Worm (Caenorhabditis elegans): ENCODE measurements around the gene W04G3.13.

W04G3.13 gene

DNA sequence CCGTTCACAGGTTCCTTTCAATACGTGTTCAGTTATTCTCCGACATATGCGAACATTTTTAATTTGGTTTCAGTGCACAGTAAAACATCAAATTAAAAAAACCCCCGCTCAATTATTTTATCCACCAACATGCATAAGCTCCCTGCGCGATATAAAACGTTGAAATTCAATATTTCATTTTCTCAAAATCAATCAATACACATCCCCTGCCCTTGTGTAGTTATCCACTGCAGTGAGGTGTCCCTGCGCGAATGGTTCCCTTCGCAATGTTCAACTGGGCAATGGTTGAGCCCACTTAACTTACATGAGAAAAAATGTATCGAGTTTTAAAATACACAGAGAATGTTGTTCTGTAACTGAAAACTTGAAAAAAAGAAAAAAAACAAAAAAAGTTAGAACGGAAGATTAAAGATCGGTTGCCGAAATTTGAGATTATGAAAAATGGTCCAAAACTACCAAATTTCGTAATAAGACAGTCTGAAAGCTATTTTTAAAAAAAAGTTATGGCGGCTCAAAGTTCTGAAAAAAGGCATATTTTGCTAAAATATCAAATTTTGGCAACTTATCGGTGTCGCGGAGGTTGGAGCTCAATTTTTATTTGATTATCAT is 14.5 kb upstream of the W04G3.13 start:
- TF ChIP-seq scrt-1 (GFP tag; IDR thresholded peaks at IDR 0.05) (peak; percentile 71), B0310.2 (tag; optimal IDR thresholded peaks at IDR 0.05) (no peak), hnd-1 (tag; optimal IDR thresholded peaks at IDR 0.05) (no peak), tbx-11 (GFP tag; IDR thresholded peaks at IDR 0.05) (peak; percentile 70), sea-1 (GFP tag; conservative IDR thresholded peaks at IDR 0.05) (peak; percentile 49; the same call in 1 of the 2 replicates), tra-4 (tag; optimal IDR thresholded peaks at IDR 0.05) (peak; percentile 5), pes-1 (GFP tag; IDR thresholded peaks at IDR 0.05) (no peak; the same call in none of the 2 replicates), flt-1 (GFP tag; IDR thresholded peaks at IDR 0.05) (peak; percentile 74), hmbx-1 (tag; optimal IDR thresholded peaks at IDR 0.05) (no peak), ceh-13 (GFP tag; optimal IDR thresholded peaks at IDR 0.05) (peak; percentile 26), ets-7 (tag; optimal IDR thresholded peaks at IDR 0.05) (no peak), tbx-37 (GFP tag; conservative IDR thresholded peaks at IDR 0.05) (peak; percentile 67), ama-1 (optimal IDR thresholded peaks at IDR 0.05) (no peak), aly-1 (tag; optimal IDR thresholded peaks at IDR 0.05) (no peak), ceh-36 (tag; optimal IDR thresholded peaks at IDR 0.05) (no peak), F13C5.2 (tag; optimal IDR thresholded peaks at IDR 0.05) (peak; percentile 98), hmg-4 (GFP tag; optimal IDR thresholded peaks at IDR 0.05) (peak; percentile 95)

- TF ChIP-seq ets-7 (tag; optimal IDR thresholded peaks at IDR 0.05) = no peak
- TF ChIP-seq flt-1 (GFP tag; IDR thresholded peaks at IDR 0.05) = no peak
Measured at ce11 chrX:11088952-11089351, 9.4 kb upstream of the W04G3.13 start, which contains the start of gene W04G3.11. TSS of gene W04G3.11 (plus strand) at chrX:11089195.

- TF ChIP-seq tbx-37 (GFP tag; conservative IDR thresholded peaks at IDR 0.05) (no peak), F13C5.2 (tag; optimal IDR thresholded peaks at IDR 0.05) (no peak), aly-1 (tag; optimal IDR thresholded peaks at IDR 0.05) (no peak), tra-4 (tag; optimal IDR thresholded peaks at IDR 0.05) (no peak), scrt-1 (GFP tag; IDR thresholded peaks at IDR 0.05) (no peak), sea-1 (GFP tag; conservative IDR thresholded peaks at IDR 0.05) (no peak), pes-1 (GFP tag; IDR thresholded peaks at IDR 0.05) (no peak), tbx-11 (GFP tag; IDR thresholded peaks at IDR 0.05) (no peak), hmg-4 (GFP tag; optimal IDR thresholded peaks at IDR 0.05) (no peak), hnd-1 (tag; optimal IDR thresholded peaks at IDR 0.05) (no peak), ets-7 (tag; optimal IDR thresholded peaks at IDR 0.05) (no peak), hmbx-1 (tag; optimal IDR thresholded peaks at IDR 0.05) (no peak), flt-1 (GFP tag; IDR thresholded peaks at IDR 0.05) (no peak), ceh-13 (GFP tag; optimal IDR thresholded peaks at IDR 0.05) (no peak), B0310.2 (tag; optimal IDR thresholded peaks at IDR 0.05) (no peak), ama-1 (optimal IDR thresholded peaks at IDR 0.05) (no peak)
Measured at ce11 chrX:11085162-11085561, 5.6 kb upstream of the W04G3.13 start, which contains the start of gene W04G3.7. TSS of gene W04G3.7 (minus strand) at chrX:11085262.

DNA sequence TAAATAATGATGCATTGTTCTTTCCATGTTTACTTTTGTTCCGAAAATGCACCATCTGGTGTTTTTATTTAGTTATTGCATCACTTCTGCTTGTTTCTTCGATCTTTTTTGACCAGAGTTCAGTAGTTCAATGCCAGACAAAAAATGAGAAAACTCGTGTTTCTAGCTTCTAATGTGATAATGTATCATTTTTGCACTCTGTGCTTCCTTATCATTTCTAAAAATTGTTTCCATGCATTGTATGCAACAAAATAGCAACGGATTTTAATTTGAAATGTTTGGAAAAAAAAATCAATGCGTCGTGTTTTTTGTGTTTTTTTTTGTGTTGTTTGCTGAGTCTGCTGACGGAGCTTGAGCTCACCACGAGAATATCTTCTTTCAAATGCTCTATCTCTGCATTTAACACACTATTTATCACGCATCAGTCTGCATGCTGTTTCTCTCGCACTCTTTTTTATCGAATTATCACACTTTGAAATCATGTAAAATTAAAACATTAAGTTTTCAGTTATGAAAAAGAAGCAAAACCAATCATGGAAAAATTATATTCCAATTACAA is 682 bp upstream of the W04G3.13 start, which contains the start of gene sulp-7:
TSS of gene sulp-7 (plus strand) at position 509 of the 559 bp plus-strand sequence.
- TF ChIP-seq F13C5.2 (tag; optimal IDR thresholded peaks at IDR 0.05) (no peak), tbx-11 (GFP tag; IDR thresholded peaks at IDR 0.05) (no peak), ceh-36 (tag; optimal IDR thresholded peaks at IDR 0.05) (no peak), B0310.2 (tag; optimal IDR thresholded peaks at IDR 0.05) (no peak), ama-1 (optimal IDR thresholded peaks at IDR 0.05) (no peak), hmg-4 (GFP tag; optimal IDR thresholded peaks at IDR 0.05) (no peak), pes-1 (GFP tag; IDR thresholded peaks at IDR 0.05) (no peak), hmbx-1 (tag; optimal IDR thresholded peaks at IDR 0.05) (no peak), flt-1 (GFP tag; IDR thresholded peaks at IDR 0.05) (no peak), aly-1 (tag; optimal IDR thresholded peaks at IDR 0.05) (no peak), tra-4 (tag; optimal IDR thresholded peaks at IDR 0.05) (no peak), scrt-1 (GFP tag; IDR thresholded peaks at IDR 0.05) (no peak), tbx-37 (GFP tag; conservative IDR thresholded peaks at IDR 0.05) (no peak), ets-7 (tag; optimal IDR thresholded peaks at IDR 0.05) (no peak), ceh-13 (GFP tag; optimal IDR thresholded peaks at IDR 0.05) (no peak), sea-1 (GFP tag; conservative IDR thresholded peaks at IDR 0.05) (no peak), hnd-1 (tag; optimal IDR thresholded peaks at IDR 0.05) (no peak)

- TF ChIP-seq scrt-1 (GFP tag; IDR thresholded peaks at IDR 0.05) (no peak), ets-7 (tag; optimal IDR thresholded peaks at IDR 0.05) (no peak), ama-1 (optimal IDR thresholded peaks at IDR 0.05) (no peak), hmbx-1 (tag; optimal IDR thresholded peaks at IDR 0.05) (no peak), hnd-1 (tag; optimal IDR thresholded peaks at IDR 0.05) (no peak), ceh-13 (GFP tag; optimal IDR thresholded peaks at IDR 0.05) (no peak), pes-1 (GFP tag; IDR thresholded peaks at IDR 0.05) (no peak), B0310.2 (tag; optimal IDR thresholded peaks at IDR 0.05) (no peak), tra-4 (tag; optimal IDR thresholded peaks at IDR 0.05) (no peak), ceh-36 (tag; optimal IDR thresholded peaks at IDR 0.05) (no peak), tbx-37 (GFP tag; conservative IDR thresholded peaks at IDR 0.05) (no peak), flt-1 (GFP tag; IDR thresholded peaks at IDR 0.05) (no peak), hmg-4 (GFP tag; optimal IDR thresholded peaks at IDR 0.05) (no peak), sea-1 (GFP tag; conservative IDR thresholded peaks at IDR 0.05) (no peak), F13C5.2 (tag; optimal IDR thresholded peaks at IDR 0.05) (no peak), tbx-11 (GFP tag; IDR thresholded peaks at IDR 0.05) (no peak)
Measured at ce11 chrX:11078150-11078549, 1.4 kb downstream of the W04G3.13 start, which contains the start of gene W04G3.10. TSS of gene W04G3.10 (minus strand) at chrX:11078250.

- TF ChIP-seq hnd-1 (tag; optimal IDR thresholded peaks at IDR 0.05) (no peak), tbx-11 (GFP tag; IDR thresholded peaks at IDR 0.05) (no peak), tbx-37 (GFP tag; conservative IDR thresholded peaks at IDR 0.05) (no peak), ets-7 (tag; optimal IDR thresholded peaks at IDR 0.05) (no peak), ceh-36 (tag; optimal IDR thresholded peaks at IDR 0.05) (no peak), flt-1 (GFP tag; IDR thresholded peaks at IDR 0.05) (no peak), F13C5.2 (tag; optimal IDR thresholded peaks at IDR 0.05) (no peak), hmbx-1 (tag; optimal IDR thresholded peaks at IDR 0.05) (no peak), sea-1 (GFP tag; conservative IDR thresholded peaks at IDR 0.05) (no peak), hmg-4 (GFP tag; optimal IDR thresholded peaks at IDR 0.05) (no peak)
Measured at ce11 chrX:11076491-11076890, 3.1 kb downstream of the W04G3.13 start, which contains the start of gene W04G3.12. TSS of gene W04G3.12 (minus strand) at chrX:11076801.

All from whole organism, early embryonic.